Worm (Caenorhabditis elegans): ENCODE data around the gene ncx-6.

- TF ChIP-seq sma-3 (GFP tag; optimal IDR thresholded peaks at IDR 0.05) (no peak), ama-1 (optimal IDR thresholded peaks at IDR 0.05) (no peak), crh-2 (tag; optimal IDR thresholded peaks at IDR 0.05) (no peak), alr-1 (tag; optimal IDR thresholded peaks at IDR 0.05) (no peak), ZK546.5 (tag; optimal IDR thresholded peaks at IDR 0.05) (no peak), skn-1 (tag; optimal IDR thresholded peaks at IDR 0.05) (no peak), nhr-12 (tag; optimal IDR thresholded peaks at IDR 0.05) (no peak), snpc-4 (tag; optimal IDR thresholded peaks at IDR 0.05) (no peak), Y55F3AM.14 (GFP tag; optimal IDR thresholded peaks at IDR 0.05) (no peak)
Measured at ce11 chrIII:9751074-9751473, 37.3 kb upstream of the ncx-6 start, which contains the start of gene T05G5.5.
